Worm (Caenorhabditis elegans) whole organism, mixed stage, embryonic: Measurements from ENCODE around the gene clc-11.

Experiments used
- M03D4.4 ChIP-seq: sonication (generic microtip); optimal IDR thresholded peaks from 2 replicates; lab custom pipeline; 2017; ENCODE audit warnings: mild to moderate bottlenecking, missing genetic modification characterization, missing compliant biosample characterization
- bed-3 ChIP-seq: fragments of 200-800 bp; sonication (Bioruptor generic); optimal IDR thresholded peaks from 3 replicates; lab custom pipeline; 2018; ENCODE audit warnings: mild to moderate bottlenecking, missing genetic modification characterization, moderate library complexity, missing compliant biosample characterization
- ceh-83 ChIP-seq: fragments of 200-800 bp; sonication (Bioruptor generic); optimal IDR thresholded peaks from 2 replicates; lab custom pipeline; 2018; ENCODE audit warnings: mild to moderate bottlenecking, missing genetic modification characterization, missing compliant biosample characterization
- cnd-1 ChIP-seq: fragments of 200-800 bp; sonication (Bioruptor generic); optimal IDR thresholded peaks from 2 replicates; lab custom pipeline; 2018; ENCODE audit warnings: mild to moderate bottlenecking, missing genetic modification characterization, missing compliant biosample characterization
- drap-1 ChIP-seq: fragments of 200-800 bp; sonication (Bioruptor generic); optimal IDR thresholded peaks from 3 replicates; lab custom pipeline; 2018; ENCODE audit warnings: mild to moderate bottlenecking, missing genetic modification characterization, missing compliant biosample characterization
- elt-1 ChIP-seq: sonication (generic microtip); optimal IDR thresholded peaks from 2 replicates; lab custom pipeline; 2017; ENCODE audit warnings: missing genetic modification characterization, mild to moderate bottlenecking, missing compliant biosample characterization, antibody characterized with exemption, moderate library complexity, borderline replicate concordance; ENCODE audit not compliant: insufficient read depth
- elt-3 ChIP-seq: fragments of 150-350 bp; optimal IDR thresholded peaks from 2 replicates; lab custom pipeline; 2014; ENCODE audit warnings: missing biosample characterization, missing genetic modification characterization
- lin-13 ChIP-seq: fragments of 150-350 bp; optimal IDR thresholded peaks from 2 replicates; lab custom pipeline; 2014; ENCODE audit warnings: missing biosample characterization, missing genetic modification characterization
- lin-32 ChIP-seq: fragments of 200-800 bp; sonication (Bioruptor generic); optimal IDR thresholded peaks from 2 replicates; lab custom pipeline; 2018; ENCODE audit warnings: mild to moderate bottlenecking, missing genetic modification characterization, missing compliant biosample characterization
- lsy-2 ChIP-seq: fragments of 150-350 bp; optimal IDR thresholded peaks from 2 replicates; lab custom pipeline; 2014; ENCODE audit warnings: missing biosample characterization, missing genetic modification characterization
- nhr-12 ChIP-seq: fragments of 150-350 bp; optimal IDR thresholded peaks from 2 replicates; lab custom pipeline; 2014; ENCODE audit warnings: missing biosample characterization, missing genetic modification characterization
- nhr-2 ChIP-seq: fragments of 150-350 bp; optimal IDR thresholded peaks from 2 replicates; lab custom pipeline; 2014; ENCODE audit warnings: missing biosample characterization, missing genetic modification characterization
- nhr-76 ChIP-seq: sonication (generic microtip); optimal IDR thresholded peaks from 2 replicates; lab custom pipeline; 2017; ENCODE audit warnings: missing biosample characterization, missing genetic modification characterization
- sptf-1 ChIP-seq: sonication (generic microtip); optimal IDR thresholded peaks from 2 replicates; lab custom pipeline; 2017; ENCODE audit warnings: mild to moderate bottlenecking, missing genetic modification characterization, moderate library complexity, missing compliant biosample characterization
- unc-120 ChIP-seq: sonication (generic microtip); optimal IDR thresholded peaks from 2 replicates; lab custom pipeline; 2017; ENCODE audit warnings: missing genetic modification characterization, missing compliant biosample characterization; ENCODE audit not compliant: poor library complexity, severe bottlenecking
- unc-39 ChIP-seq: fragments of 150-350 bp; optimal IDR thresholded peaks from 2 replicates; lab custom pipeline; 2014; ENCODE audit warnings: missing biosample characterization, missing genetic modification characterization
- unc-62 ChIP-seq: fragments of 150-350 bp; optimal IDR thresholded peaks from 2 replicates; lab custom pipeline; 2014; ENCODE audit warnings: missing biosample characterization, missing genetic modification reagents, missing genetic modification characterization
- zip-8 ChIP-seq: fragments of 150-350 bp; optimal IDR thresholded peaks from 2 replicates; lab custom pipeline; 2014; ENCODE audit warnings: missing biosample characterization, missing genetic modification characterization
- ztf-11 ChIP-seq: fragments of 150-350 bp; optimal IDR thresholded peaks from 2 replicates; lab custom pipeline; 2014; ENCODE audit warnings: missing biosample characterization, missing genetic modification characterization

The clc-11 gene

DNA sequence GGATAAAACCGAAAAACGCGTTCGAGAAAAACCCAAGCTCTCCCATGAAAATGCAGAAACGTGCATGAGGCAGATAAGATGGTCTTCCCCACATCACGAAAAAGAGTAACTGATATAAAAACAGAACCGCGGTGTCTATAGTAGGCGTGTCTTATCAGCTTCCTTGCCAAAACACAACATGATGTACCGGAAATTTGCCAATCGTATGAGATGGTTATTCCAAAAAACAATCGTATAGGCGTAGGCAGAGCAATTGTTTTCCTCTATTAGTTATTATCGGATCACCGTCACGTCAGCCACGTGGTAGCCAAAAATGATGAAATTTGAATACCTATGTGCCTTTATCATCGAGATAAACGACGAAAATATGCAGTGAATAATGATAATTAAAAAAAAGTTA lies 40.0 kb downstream of the clc-11 start, which contains the start of gene str-7:
str-7 (minus strand) TSS at position 101 of the 400 bp plus-strand sequence.
- TF ChIP-seq nhr-12 (tag; lab: Kevin White, UChicago) (no peak), unc-120 (no peak), sptf-1 (tag; lab: Kevin White, UChicago) (no peak), nhr-2 (tag; lab: Kevin White, UChicago) (no peak), lin-32 (GFP tag; lab: Kevin White, UChicago) (no peak), drap-1 (GFP tag; lab: Kevin White, UChicago) (no peak), lsy-2 (no peak), bed-3 (GFP tag; lab: Kevin White, UChicago) (no peak), elt-3 (tag; lab: Kevin White, UChicago) (no peak), M03D4.4 (tag; lab: Kevin White, UChicago) (no peak), ceh-83 (GFP tag; lab: Kevin White, UChicago) (no peak), lin-13 (tag; lab: Kevin White, UChicago) (no peak), ztf-11 (no peak), zip-8 (no peak), nhr-76 (tag; lab: Kevin White, UChicago) (no peak), elt-1 (tag; lab: Kevin White, UChicago) (no peak)
- TF ChIP-seq, all 35 proteins: peak for 0

- TF ChIP-seq zip-8 = peak; percentile 5
- TF ChIP-seq elt-3 (tag; lab: Kevin White, UChicago) = no peak
- peak; percentile 64 for TF ChIP-seq cnd-1
- no peak for TF ChIP-seq lin-13 (tag; lab: Kevin White, UChicago)
Observed at ce11 chrV:16094862-16095261, 44.6 kb downstream of the clc-11 start.

DNA sequence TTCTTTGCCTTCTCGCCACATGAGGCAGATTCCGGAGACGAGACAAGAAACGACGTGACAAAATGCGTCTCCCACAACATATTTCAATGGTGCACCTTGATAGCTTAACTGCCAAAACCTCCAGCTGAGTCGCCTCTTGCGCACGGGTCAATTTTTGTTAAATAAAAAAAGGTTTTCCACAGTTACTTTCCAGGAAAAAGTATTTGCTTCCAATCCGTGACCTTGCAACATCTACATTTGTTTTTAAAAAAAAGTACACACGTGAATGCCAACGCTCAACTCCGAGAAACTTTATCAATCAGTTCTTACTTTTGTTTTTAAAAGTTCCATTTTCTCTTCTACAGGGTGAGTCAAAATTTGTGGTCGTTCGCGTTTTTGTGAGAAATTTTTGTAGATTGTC lies 45.1 kb downstream of the clc-11 start, which contains the start of gene F22B8.7:
F22B8.7 (plus strand) TSS at position 301 of the 400 bp plus-strand sequence.
- TF ChIP-seq nhr-76 (tag; lab: Kevin White, UChicago) (no peak), ztf-11 (no peak)

DNA sequence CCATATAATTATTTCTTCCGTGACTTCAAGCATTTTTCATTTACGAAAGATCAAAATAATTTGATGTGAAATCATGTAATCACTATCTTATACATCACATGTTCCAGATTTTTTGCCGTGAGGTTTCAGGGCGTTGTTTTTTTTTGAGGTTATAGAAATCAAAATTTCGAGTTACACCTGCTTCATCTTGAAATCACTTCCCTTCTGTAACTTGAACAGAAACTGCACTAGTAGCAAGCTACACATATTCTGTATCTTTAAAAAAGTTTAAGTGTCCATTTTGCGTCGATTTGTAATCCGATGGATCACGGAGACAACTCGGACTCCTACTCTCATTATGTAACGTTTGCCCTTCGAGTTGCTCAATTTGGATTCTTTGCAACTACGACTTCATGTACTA lies 48.7 kb downstream of the clc-11 start, which contains the start of gene F22B8.3:
F22B8.3 (plus strand) TSS at position 301 of the 400 bp plus-strand sequence.
- TF ChIP-seq ceh-83 (GFP tag; lab: Kevin White, UChicago) (no peak), lsy-2 (no peak), unc-62 (GFP tag; lab: Kevin White, UChicago) (no peak), drap-1 (GFP tag; lab: Kevin White, UChicago) (no peak), ztf-11 (no peak), unc-39 (tag; lab: Kevin White, UChicago) (no peak)
- TF ChIP-seq, all 35 proteins: peak for 0
